Worm (Caenorhabditis elegans): ENCODE results near the gene C18E9.7.

- TF ChIP-seq ama-1 (optimal IDR thresholded peaks at IDR 0.05) = no peak
- no peak for TF ChIP-seq B0310.2 (tag; optimal IDR thresholded peaks at IDR 0.05)
- TF ChIP-seq tbx-11 (GFP tag; IDR thresholded peaks at IDR 0.05) = no peak
- no peak for TF ChIP-seq flt-1 (GFP tag; IDR thresholded peaks at IDR 0.05)
- TF ChIP-seq tra-4 (tag; optimal IDR thresholded peaks at IDR 0.05) = no peak
These were observed 31.6 kb upstream of the C18E9.7 start for ce11 chrII:9014188-9014587.

Measured in whole organism, early embryonic.